Fruit fly (Drosophila melanogaster): Measurements from ENCODE around the gene CG7246.
A peak's percentile ranks its signal among the peaks of the same experiment; 100 is the strongest.

The CG7246 gene

DNA sequence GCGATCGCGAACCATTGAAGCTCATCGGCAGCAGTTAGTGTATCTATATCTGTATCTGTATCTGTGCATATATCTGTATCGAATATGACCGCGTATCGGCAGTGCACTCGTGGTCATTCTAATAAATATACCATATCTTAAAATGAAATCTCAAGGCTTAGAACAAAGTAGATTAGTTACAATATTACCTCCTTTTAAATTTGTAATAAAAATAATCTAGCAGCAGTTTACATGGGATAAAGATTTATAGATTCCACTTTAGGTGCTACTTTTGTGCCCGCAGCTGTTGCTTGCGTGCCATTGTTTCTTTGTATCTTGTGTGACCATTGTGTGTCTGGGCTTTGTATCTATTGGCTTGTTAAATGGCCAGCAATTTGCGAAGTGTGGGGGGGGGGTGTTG, 20.8 kb downstream of the CG7246 start (continued):
- TF ChIP-seq CG12155 (GFP tag; optimal IDR thresholded peaks at IDR 0.05) (peak; percentile 26), CG17385 (GFP tag; optimal IDR thresholded peaks at IDR 0.05) (peak; percentile 80), Sox102F (GFP tag; optimal IDR thresholded peaks at IDR 0.05) (peak; percentile 89), CG10321 (GFP tag; IDR thresholded peaks at IDR 0.05) (no peak), lab (GFP tag; optimal IDR thresholded peaks at IDR 0.05) (peak; percentile 84), CG6272 (GFP tag; IDR thresholded peaks at IDR 0.05) (no peak; the same call in 1 of the 2 replicates), jigr1 (GFP tag; IDR thresholded peaks at IDR 0.05) (no peak), CG4424 (GFP tag; optimal IDR thresholded peaks at IDR 0.05) (peak; percentile 64), CG15696 (tag; optimal IDR thresholded peaks at IDR 0.05) (no peak), CG8924 (tag; optimal IDR thresholded peaks at IDR 0.05) (peak; percentile 86), sima (GFP tag; optimal IDR thresholded peaks at IDR 0.05) (no peak), vfl (GFP tag; optimal IDR thresholded peaks at IDR 0.05) (no peak), Usf (GFP tag; optimal IDR thresholded peaks at IDR 0.05) (no peak), gro (GFP tag; optimal IDR thresholded peaks at IDR 0.05) (no peak), MTF-1 (GFP tag; optimal IDR thresholded peaks at IDR 0.05; ENCODE audit: borderline replicate concordance) (peak; percentile 22), Dp (GFP tag; optimal IDR thresholded peaks at IDR 0.05) (no peak), crc (GFP tag; optimal IDR thresholded peaks at IDR 0.05) (no peak), Doc3 (GFP tag; IDR thresholded peaks at IDR 0.05; ENCODE audit: partially characterized antibody) (no peak), CG13624 (GFP tag; optimal IDR thresholded peaks at IDR 0.05) (peak; percentile 17), hkb (optimal IDR thresholded peaks at IDR 0.05) (no peak), hkb (GFP tag; IDR thresholded peaks at IDR 0.05) (peak; percentile 87), Adf1 (GFP tag; IDR thresholded peaks at IDR 0.05) (no peak), p53 (GFP tag; optimal IDR thresholded peaks at IDR 0.05) (no peak), so (GFP tag; IDR thresholded peaks at IDR 0.05) (peak; percentile 71; the same call in 2 of the 3 replicates), pb (GFP tag; optimal IDR thresholded peaks at IDR 0.05) (no peak), lola (GFP tag; optimal IDR thresholded peaks at IDR 0.05) (peak in 1 of 3 experiments; percentile 47)

dm6 chrX:9048941-9049340, 31.9 kb downstream of the CG7246 start:
- TF ChIP-seq Trl (optimal IDR thresholded peaks at IDR 0.05), result peak; percentile 6 to 53
- TF ChIP-seq Trl (GFP tag; optimal IDR thresholded peaks at IDR 0.05), result no peak
- TF ChIP-seq CG14014 (GFP tag; IDR thresholded peaks at IDR 0.05), result no peak
- TF ChIP-seq cg (GFP tag; optimal IDR thresholded peaks at IDR 0.05), result peak; percentile 32
- TF ChIP-seq crol (GFP tag; IDR thresholded peaks at IDR 0.05), result peak; percentile 42
- no peak for TF ChIP-seq az2 (GFP tag; optimal IDR thresholded peaks at IDR 0.05)
- TF ChIP-seq kah (GFP tag; optimal IDR thresholded peaks at IDR 0.05), result peak; percentile 31
- TF ChIP-seq CG7271 (tag; optimal IDR thresholded peaks at IDR 0.05), result no peak
- TF ChIP-seq CG8944 (GFP tag; optimal IDR thresholded peaks at IDR 0.05), result no peak
- no peak for TF ChIP-seq Mes4 (GFP tag; optimal IDR thresholded peaks at IDR 0.05)
- no peak for TF ChIP-seq unpg (GFP tag; optimal IDR thresholded peaks at IDR 0.05)
- no peak for TF ChIP-seq CkIIα-i1 (GFP tag; IDR thresholded peaks at IDR 0.05)
- no peak for TF ChIP-seq CG13287 (GFP tag; IDR thresholded peaks at IDR 0.05; ENCODE audit: partially characterized antibody)
- no peak for TF ChIP-seq da (GFP tag; optimal IDR thresholded peaks at IDR 0.05)
- TF ChIP-seq sim (GFP tag; IDR thresholded peaks at IDR 0.05), result no peak
- TF ChIP-seq CG14965 (GFP tag; optimal IDR thresholded peaks at IDR 0.05; ENCODE audit: borderline replicate concordance), result no peak
- no peak for TF ChIP-seq CG31441 (GFP tag; IDR thresholded peaks at IDR 0.05)
- TF ChIP-seq h (optimal IDR thresholded peaks at IDR 0.05), result no peak
- peak; percentile 69 for TF ChIP-seq CG4360 (GFP tag; IDR thresholded peaks at IDR 0.05)
- TF ChIP-seq CG16779 (GFP tag; IDR thresholded peaks at IDR 0.05), result no peak
- TF ChIP-seq run (tag; optimal IDR thresholded peaks at IDR 0.05), result no peak
- TF ChIP-seq HLH3B (GFP tag; IDR thresholded peaks at IDR 0.05), result no peak
- TF ChIP-seq E2f1 (GFP tag; IDR thresholded peaks at IDR 0.05), result no peak
- TF ChIP-seq CG7987 (GFP tag; optimal IDR thresholded peaks at IDR 0.05), result no peak
- no peak for TF ChIP-seq CG12236 (GFP tag; optimal IDR thresholded peaks at IDR 0.05)
- TF ChIP-seq sd (tag; optimal IDR thresholded peaks at IDR 0.05), result no peak
- TF ChIP-seq CG15514 (GFP tag; optimal IDR thresholded peaks at IDR 0.05), result no peak
- TF ChIP-seq Blimp-1 (GFP tag; optimal IDR thresholded peaks at IDR 0.05), result peak; percentile 69
